Fruit fly (Drosophila melanogaster): ENCODE measurements around the gene OXA1L.

dm6 chr3L:10851107-10851762 is 35.0 kb downstream of the OXA1L start:
- TF ChIP-seq fu2 (GFP tag; optimal IDR thresholded peaks at IDR 0.05), result no peak
- TF ChIP-seq ranshi (GFP tag; IDR thresholded peaks at IDR 0.05), result no peak
- TF ChIP-seq CG16779 (GFP tag; IDR thresholded peaks at IDR 0.05), result no peak
- TF ChIP-seq zen2 (GFP tag; IDR thresholded peaks at IDR 0.05; ENCODE audit: partially characterized antibody), result no peak
- TF ChIP-seq CG7745 (tag; optimal IDR thresholded peaks at IDR 0.05), result no peak
- peak; percentile 77 for TF ChIP-seq twi (tag; optimal IDR thresholded peaks at IDR 0.05)
- no peak for TF ChIP-seq emc (GFP tag; optimal IDR thresholded peaks at IDR 0.05)
- no peak for TF ChIP-seq Lim3 (GFP tag; IDR thresholded peaks at IDR 0.05)
- no peak for TF ChIP-seq eve (GFP tag; optimal IDR thresholded peaks at IDR 0.05)
- no peak for TF ChIP-seq Asciz (GFP tag; optimal IDR thresholded peaks at IDR 0.05)
- no peak for TF ChIP-seq MTF-1 (GFP tag; optimal IDR thresholded peaks at IDR 0.05; ENCODE audit: borderline replicate concordance)
- TF ChIP-seq trh (GFP tag; optimal IDR thresholded peaks at IDR 0.05), result no peak
- TF ChIP-seq zfh2 (GFP tag; optimal IDR thresholded peaks at IDR 0.05), result no peak
